Worm (Caenorhabditis elegans) whole organism, early embryonic: ENCODE data around the gene F02H6.3.

Experiments used
- B0310.2 ChIP-seq: sonication (generic microtip); optimal IDR thresholded peaks from 2 replicates; lab custom pipeline; 2016; ENCODE audit warnings: mild to moderate bottlenecking, missing genetic modification characterization, missing compliant biosample characterization
- ama-1 ChIP-seq: fragments of 150-350 bp; optimal IDR thresholded peaks from 2 replicates; lab custom pipeline; 2014

DNA sequence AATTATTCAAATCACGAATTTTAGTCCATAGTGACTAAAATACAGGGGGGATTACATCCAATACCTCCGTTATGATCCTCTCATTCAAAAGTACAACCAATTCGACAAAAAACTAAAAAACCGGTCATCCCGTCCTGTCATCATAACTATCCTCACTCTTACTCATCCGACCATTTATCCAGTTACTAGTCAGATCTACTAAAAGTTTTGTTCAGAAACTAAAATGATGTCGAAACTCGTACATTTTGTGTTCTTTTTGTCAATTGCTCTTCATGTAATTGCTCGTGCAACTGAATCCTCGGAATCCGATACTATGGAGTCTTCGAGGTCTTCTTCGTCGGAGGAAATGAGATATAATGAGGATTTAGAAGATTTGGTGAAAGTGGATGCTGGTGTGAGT is 26.2 kb upstream of the F02H6.3 start, which contains the start of gene R05A10.2:
- TF ChIP-seq B0310.2 (tag; lab: Kevin White, UChicago) (no peak), ama-1 (lab: Kevin White, UChicago) (no peak)
